Worm (Caenorhabditis elegans): ENCODE results near the gene plp-1.

DNA sequence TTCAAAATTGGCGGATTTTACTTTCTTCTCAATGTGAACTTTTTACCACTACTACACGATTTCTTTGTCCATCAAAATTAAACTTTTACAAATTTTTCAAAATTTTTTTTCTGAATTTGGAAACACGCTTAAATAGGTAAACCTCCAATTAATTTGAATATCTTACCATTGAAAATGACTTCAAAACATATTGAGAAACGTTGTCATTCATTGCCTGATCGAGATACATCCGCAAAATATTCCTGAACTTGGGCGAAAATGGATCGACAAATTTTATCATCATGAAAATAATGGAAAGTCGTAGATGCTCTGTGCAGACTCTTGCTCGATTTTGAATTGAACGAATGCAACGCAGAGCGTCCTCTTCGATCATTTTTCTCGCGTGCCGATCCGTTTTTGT, 13.7 kb downstream of the plp-1 start:
- TF ChIP-seq ceh-88 (GFP tag; IDR thresholded peaks at IDR 0.05) (no peak), nhr-11 (tag; optimal IDR thresholded peaks at IDR 0.05) (no peak), elt-3 (tag; optimal IDR thresholded peaks at IDR 0.05) (no peak), unc-86 (tag; optimal IDR thresholded peaks at IDR 0.05) (no peak)
